Fruit fly (Drosophila melanogaster) whole organism, prepupa: Measurements from ENCODE around the gene Ir85a.

Source experiments
- CG11762 ChIP-seq: fragments of 200-800 bp; sonication (Bioruptor generic); optimal IDR thresholded peaks from 3 replicates; lab custom pipeline; 2016; ENCODE audit warnings: missing biosample characterization, missing genetic modification characterization; ENCODE audit not compliant: insufficient read depth
- CG11902 ChIP-seq: fragments of 200-800 bp; sonication (Bioruptor generic); optimal IDR thresholded peaks from 3 replicates; lab custom pipeline; 2016; ENCODE audit warnings: missing biosample characterization, missing genetic modification characterization
- CG16779 ChIP-seq: fragments of 200-800 bp; sonication (Bioruptor generic); optimal IDR thresholded peaks from 3 replicates; lab custom pipeline; 2017; ENCODE audit warnings: missing biosample characterization, mild to moderate bottlenecking, missing genetic modification characterization
- CG32006 ChIP-seq: fragments of 200-800 bp; sonication (Bioruptor generic); optimal IDR thresholded peaks from 3 replicates; lab custom pipeline; 2017; ENCODE audit warnings: missing biosample characterization, mild to moderate bottlenecking, missing genetic modification characterization
- CG8632 ChIP-seq: fragments of 200-800 bp; sonication (Bioruptor generic); optimal IDR thresholded peaks from 3 replicates; lab custom pipeline; 2016; ENCODE audit warnings: missing biosample characterization, missing genetic modification characterization
- CG9139 ChIP-seq: fragments of 200-800 bp; sonication (Bioruptor generic); optimal IDR thresholded peaks from 3 replicates; lab custom pipeline; 2017; ENCODE audit warnings: missing biosample characterization, mild to moderate bottlenecking, missing genetic modification characterization
- Eip75B ChIP-seq: fragments of 200-800 bp; sonication (Bioruptor generic); optimal IDR thresholded peaks from 3 replicates; lab custom pipeline; 2016; ENCODE audit warnings: missing biosample characterization, missing genetic modification characterization
- Eip93F ChIP-seq: fragments of 200-800 bp; sonication (Bioruptor generic); optimal IDR thresholded peaks from 2 replicates; lab custom pipeline; 2016; ENCODE audit warnings: missing biosample characterization, mild to moderate bottlenecking, missing genetic modification characterization
- esn ChIP-seq: fragments of 200-800 bp; sonication (Bioruptor generic); optimal IDR thresholded peaks from 2 replicates; lab custom pipeline; 2016; ENCODE audit warnings: missing biosample characterization, mild to moderate bottlenecking, missing genetic modification characterization, moderate library complexity
- fd85E ChIP-seq: fragments of 200-800 bp; sonication (Bioruptor generic); optimal IDR thresholded peaks from 3 replicates; lab custom pipeline; 2016; ENCODE audit warnings: missing biosample characterization, missing genetic modification characterization
- spab ChIP-seq: fragments of 200-800 bp; sonication (Bioruptor generic); optimal IDR thresholded peaks from 2 replicates; lab custom pipeline; 2017; ENCODE audit warnings: missing biosample characterization, mild to moderate bottlenecking, missing genetic modification characterization, missing genetic modification reagents
- topi ChIP-seq: fragments of 200-800 bp; sonication (Bioruptor generic); optimal IDR thresholded peaks from 3 replicates; lab custom pipeline; 2016; ENCODE audit warnings: missing biosample characterization, missing genetic modification characterization

- TF ChIP-seq esn (no peak), CG8632 (no peak), CG11762 (GFP tag; lab: Kevin White, UChicago) (no peak), CG11902 (GFP tag; lab: Kevin White, UChicago) (no peak), spab (GFP tag; lab: Kevin White, UChicago) (no peak), CG16779 (tag; lab: Kevin White, UChicago) (no peak), topi (GFP tag; lab: Kevin White, UChicago) (no peak), fd85E (GFP tag; lab: Kevin White, UChicago) (no peak), Eip75B (GFP tag; lab: Kevin White, UChicago) (no peak), Eip93F (peak; percentile 12), CG32006 (no peak), CG9139 (no peak)
Measured at dm6 chr3R:8823761-8824499, 29.4 kb downstream of the Ir85a start, which contains the start of the genes IscU and CG8379.
